Worm (Caenorhabditis elegans) whole organism, mixed stage, embryonic: ENCODE results near the gene hira-1.

Source experiments
- M03D4.4 ChIP-seq: sonication (generic microtip); optimal IDR thresholded peaks from 2 replicates; lab custom pipeline; 2017; ENCODE audit warnings: mild to moderate bottlenecking, missing genetic modification characterization, missing compliant biosample characterization
- blmp-1 ChIP-seq: fragments of 150-350 bp; optimal IDR thresholded peaks from 2 replicates; lab custom pipeline; 2014; ENCODE audit warnings: missing biosample characterization, missing genetic modification characterization
- ceh-39 ChIP-seq: fragments of 150-350 bp; optimal IDR thresholded peaks from 2 replicates; lab custom pipeline; 2014; ENCODE audit warnings: missing biosample characterization, missing genetic modification characterization
- ceh-83 ChIP-seq: fragments of 200-800 bp; sonication (Bioruptor generic); optimal IDR thresholded peaks from 2 replicates; lab custom pipeline; 2018; ENCODE audit warnings: mild to moderate bottlenecking, missing genetic modification characterization, missing compliant biosample characterization
- ces-1 ChIP-seq: fragments of 150-350 bp; optimal IDR thresholded peaks from 2 replicates; lab custom pipeline; 2014; ENCODE audit warnings: missing biosample characterization, missing genetic modification reagents, missing genetic modification characterization
- cnd-1 ChIP-seq: fragments of 200-800 bp; sonication (Bioruptor generic); optimal IDR thresholded peaks from 2 replicates; lab custom pipeline; 2018; ENCODE audit warnings: mild to moderate bottlenecking, missing genetic modification characterization, missing compliant biosample characterization
- drap-1 ChIP-seq: fragments of 200-800 bp; sonication (Bioruptor generic); optimal IDR thresholded peaks from 3 replicates; lab custom pipeline; 2018; ENCODE audit warnings: mild to moderate bottlenecking, missing genetic modification characterization, missing compliant biosample characterization
- elt-3 ChIP-seq: fragments of 150-350 bp; optimal IDR thresholded peaks from 2 replicates; lab custom pipeline; 2014; ENCODE audit warnings: missing biosample characterization, missing genetic modification characterization
- flh-1 ChIP-seq: fragments of 200-800 bp; sonication (Bioruptor generic); optimal IDR thresholded peaks from 2 replicates; lab custom pipeline; 2018; ENCODE audit warnings: mild to moderate bottlenecking, missing genetic modification characterization, moderate library complexity, missing compliant biosample characterization
- ham-2 ChIP-seq: fragments of 200-800 bp; sonication (Bioruptor generic); optimal IDR thresholded peaks from 2 replicates; lab custom pipeline; 2018; ENCODE audit warnings: mild to moderate bottlenecking, missing genetic modification characterization, missing compliant biosample characterization
- hlh-1 ChIP-seq: fragments of 150-350 bp; optimal IDR thresholded peaks from 2 replicates; lab custom pipeline; 2014; ENCODE audit warnings: missing biosample characterization, missing genetic modification reagents, missing genetic modification characterization
- lin-13 ChIP-seq: fragments of 150-350 bp; optimal IDR thresholded peaks from 2 replicates; lab custom pipeline; 2014; ENCODE audit warnings: missing biosample characterization, missing genetic modification characterization
- lin-32 ChIP-seq: fragments of 200-800 bp; sonication (Bioruptor generic); optimal IDR thresholded peaks from 2 replicates; lab custom pipeline; 2018; ENCODE audit warnings: mild to moderate bottlenecking, missing genetic modification characterization, missing compliant biosample characterization
- mab-5 ChIP-seq: fragments of 150-350 bp; optimal IDR thresholded peaks from 2 replicates; lab custom pipeline; 2014; ENCODE audit warnings: missing biosample characterization, missing genetic modification characterization
- mep-1 ChIP-seq: fragments of 150-350 bp; optimal IDR thresholded peaks from 2 replicates; lab custom pipeline; 2017; ENCODE audit warnings: missing biosample characterization, missing genetic modification reagents, missing genetic modification characterization, inconsistent platforms
- nhr-2 ChIP-seq: fragments of 150-350 bp; optimal IDR thresholded peaks from 2 replicates; lab custom pipeline; 2014; ENCODE audit warnings: missing biosample characterization, missing genetic modification characterization
- nhr-237 ChIP-seq: fragments of 150-350 bp; optimal IDR thresholded peaks from 2 replicates; lab custom pipeline; 2014; ENCODE audit warnings: missing biosample characterization, missing genetic modification characterization
- nhr-28 ChIP-seq: fragments of 150-350 bp; optimal IDR thresholded peaks from 2 replicates; lab custom pipeline; 2014; ENCODE audit warnings: missing biosample characterization, missing genetic modification characterization
- nhr-76 ChIP-seq: sonication (generic microtip); optimal IDR thresholded peaks from 2 replicates; lab custom pipeline; 2017; ENCODE audit warnings: missing biosample characterization, missing genetic modification characterization
- pha-4 ChIP-seq: fragments of 150-350 bp; optimal IDR thresholded peaks from 2 replicates; lab custom pipeline; 2018; ENCODE audit warnings: missing biosample characterization, missing genetic modification reagents, missing genetic modification characterization
- sem-2 ChIP-seq: fragments of 200-800 bp; sonication (Bioruptor generic); optimal IDR thresholded peaks from 2 replicates; lab custom pipeline; 2018; ENCODE audit warnings: mild to moderate bottlenecking, missing genetic modification characterization, missing compliant biosample characterization
- snpc-4 ChIP-seq: fragments of 150-350 bp; optimal IDR thresholded peaks from 2 replicates; lab custom pipeline; 2014; ENCODE audit warnings: missing biosample characterization, missing genetic modification characterization
- sptf-1 ChIP-seq: sonication (generic microtip); optimal IDR thresholded peaks from 2 replicates; lab custom pipeline; 2017; ENCODE audit warnings: mild to moderate bottlenecking, missing genetic modification characterization, moderate library complexity, missing compliant biosample characterization
- tbx-8 ChIP-seq: fragments of 200-800 bp; sonication (Bioruptor generic); optimal IDR thresholded peaks from 2 replicates; lab custom pipeline; 2018; ENCODE audit warnings: mild to moderate bottlenecking, missing genetic modification characterization, moderate library complexity, missing compliant biosample characterization
- unc-39 ChIP-seq: fragments of 150-350 bp; optimal IDR thresholded peaks from 2 replicates; lab custom pipeline; 2014; ENCODE audit warnings: missing biosample characterization, missing genetic modification characterization
- zip-8 ChIP-seq: fragments of 150-350 bp; optimal IDR thresholded peaks from 2 replicates; lab custom pipeline; 2014; ENCODE audit warnings: missing biosample characterization, missing genetic modification characterization
- ztf-11 ChIP-seq: fragments of 150-350 bp; optimal IDR thresholded peaks from 2 replicates; lab custom pipeline; 2014; ENCODE audit warnings: missing biosample characterization, missing genetic modification characterization

The hira-1 gene

ce11 chrIII:5158674-5159073 is 32.2 kb upstream of the hira-1 start, which contains the start of gene oxy-4:
Gene oxy-4 (minus strand): TSS chrIII:5158774.
- no peak for TF ChIP-seq sptf-1
- TF ChIP-seq zip-8 = no peak
- no peak for TF ChIP-seq ceh-83 (GFP tag; lab: Kevin White, UChicago)

- no peak for TF ChIP-seq ceh-83 (GFP tag; lab: Kevin White, UChicago)
- no peak for TF ChIP-seq M03D4.4
- TF ChIP-seq sem-2 (GFP tag; lab: Kevin White, UChicago) = no peak
- TF ChIP-seq mab-5 (tag; lab: Kevin White, UChicago) = no peak
- TF ChIP-seq pha-4 (tag; lab: Kevin White, UChicago) = no peak
These were observed 31.4 kb upstream of the hira-1 start, which contains the start of gene T10F2.5 for ce11 chrIII:5159505-5159904. Gene T10F2.5 (minus strand): TSS chrIII:5159605.

- TF ChIP-seq sem-2 (GFP tag; lab: Kevin White, UChicago) (no peak), flh-1 (GFP tag; lab: Kevin White, UChicago) (no peak)
These were observed 30.1 kb upstream of the hira-1 start for ce11 chrIII:5160803-5161202.

ce11 chrIII:5162820-5163631 is 27.9 kb upstream of the hira-1 start, which contains the start of gene gars-1:
Gene gars-1 (minus strand): TSS chrIII:5163627.
- no peak for TF ChIP-seq drap-1 (GFP tag; lab: Kevin White, UChicago)
- TF ChIP-seq elt-3 (tag; lab: Kevin White, UChicago) = no peak
- no peak for TF ChIP-seq unc-39 (tag; lab: Kevin White, UChicago)
- no peak for TF ChIP-seq tbx-8 (GFP tag; lab: Kevin White, UChicago)
- TF ChIP-seq lin-32 (GFP tag; lab: Kevin White, UChicago) = no peak
- TF ChIP-seq ham-2 (GFP tag; lab: Kevin White, UChicago) = no peak
- TF ChIP-seq ceh-39 (tag; lab: Kevin White, UChicago) = no peak
- TF ChIP-seq ces-1 (GFP tag; lab: Kevin White, UChicago) = peak; percentile 73
- no peak for TF ChIP-seq pha-4 (tag; lab: Kevin White, UChicago)
- TF ChIP-seq blmp-1 (tag; lab: Kevin White, UChicago) = no peak
- TF ChIP-seq mep-1 (tag; lab: Kevin White, UChicago) = peak; percentile 30
- TF ChIP-seq cnd-1 (tag; lab: Kevin White, UChicago) = no peak

ce11 chrIII:5165211-5165610 is 25.7 kb upstream of the hira-1 start, which contains the start of gene T10F2.2:
Gene T10F2.2 (minus strand): TSS chrIII:5165311.
- TF ChIP-seq nhr-76 = no peak
- no peak for TF ChIP-seq sem-2 (GFP tag; lab: Kevin White, UChicago)
- TF ChIP-seq lin-32 (GFP tag; lab: Kevin White, UChicago) = no peak

- TF ChIP-seq ztf-11 (tag; lab: Kevin White, UChicago) (no peak), ceh-83 (GFP tag; lab: Kevin White, UChicago) (no peak), snpc-4 (tag; lab: Kevin White, UChicago) (no peak), flh-1 (GFP tag; lab: Kevin White, UChicago) (no peak), M03D4.4 (no peak)
These were observed 25.2 kb upstream of the hira-1 start for ce11 chrIII:5165745-5166144.

- TF ChIP-seq hlh-1 (no peak), cnd-1 (tag; lab: Kevin White, UChicago) (no peak), nhr-28 (tag; lab: Kevin White, UChicago) (no peak), drap-1 (GFP tag; lab: Kevin White, UChicago) (no peak), M03D4.4 (no peak)
These were observed 21.2 kb upstream of the hira-1 start, which contains the start of gene ulp-1 for ce11 chrIII:5169699-5170098. Gene ulp-1 (minus strand): TSS chrIII:5169799.

ce11 chrIII:5171945-5172344 is 19.0 kb upstream of the hira-1 start, which contains the start of gene prp-19:
Gene prp-19 (minus strand): TSS chrIII:5172045.
- no peak for TF ChIP-seq ceh-39 (tag; lab: Kevin White, UChicago)
- TF ChIP-seq tbx-8 (GFP tag; lab: Kevin White, UChicago) = no peak
- TF ChIP-seq nhr-2 (tag; lab: Kevin White, UChicago) = no peak
- TF ChIP-seq nhr-237 (tag; lab: Kevin White, UChicago) = no peak
- no peak for TF ChIP-seq lin-32 (GFP tag; lab: Kevin White, UChicago)
- no peak for TF ChIP-seq sem-2 (GFP tag; lab: Kevin White, UChicago)
- TF ChIP-seq hlh-1 = no peak
- TF ChIP-seq ztf-11 (tag; lab: Kevin White, UChicago) = no peak
- TF ChIP-seq mab-5 (tag; lab: Kevin White, UChicago) = no peak
- no peak for TF ChIP-seq lin-13 (tag; lab: Kevin White, UChicago)
- no peak for TF ChIP-seq flh-1 (GFP tag; lab: Kevin White, UChicago)
- no peak for TF ChIP-seq elt-3 (tag; lab: Kevin White, UChicago)
